Fruit fly (Drosophila melanogaster): ENCODE results near the gene nonC.

DNA sequence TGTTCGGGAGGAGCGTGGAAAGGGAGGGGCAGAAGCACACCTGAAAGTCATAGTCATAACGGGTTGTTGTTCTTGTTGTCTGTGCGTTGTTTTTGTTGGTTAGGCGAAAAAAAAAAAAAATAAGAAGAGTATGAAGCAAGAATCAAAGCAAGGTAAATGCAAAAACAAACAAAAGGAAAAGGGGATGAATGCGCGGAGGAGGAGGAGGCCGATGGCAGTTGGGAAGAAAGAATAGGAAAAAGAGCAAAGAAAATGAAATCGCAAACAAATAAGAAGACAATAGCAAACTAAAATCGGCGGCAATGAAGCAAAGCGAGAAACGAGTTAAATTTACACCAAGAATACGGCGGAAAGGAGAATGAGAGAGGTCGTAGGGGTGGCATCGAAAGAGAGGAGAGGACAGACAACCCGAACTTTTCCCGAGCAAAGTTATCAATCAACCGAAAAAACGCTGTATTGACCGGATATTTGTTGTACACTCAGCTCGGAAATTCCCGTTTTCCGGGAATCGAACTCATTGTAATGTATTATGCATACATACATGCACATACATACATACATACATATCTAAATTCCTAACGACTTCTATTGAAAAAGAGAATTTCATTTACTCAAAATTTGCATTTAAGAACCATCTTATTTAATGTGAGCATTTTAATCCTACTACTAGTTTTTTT, 36.3 kb downstream of the nonC start:
- TF ChIP-seq CG8478 (optimal IDR thresholded peaks at IDR 0.05) (no peak), psq (optimal IDR thresholded peaks at IDR 0.05) (no peak), EcR (GFP tag; optimal IDR thresholded peaks at IDR 0.05) (no peak), pan (optimal IDR thresholded peaks at IDR 0.05) (no peak)
